Worm (Caenorhabditis elegans) whole organism, L2 larva: ENCODE results near the gene W08F4.13.

Experiments used
- lsy-2 ChIP-seq, 2 experiments: fragments of 150-350 bp in 1 of 2; sonication (generic microtip) in 1 of 2; optimal IDR thresholded peaks; 2 replicates each; lab custom pipeline; 2014 to 2017; ENCODE audit warnings: missing biosample characterization in 2 of 2, missing genetic modification characterization in 2 of 2
- mab-5 ChIP-seq: fragments of 150-350 bp; optimal IDR thresholded peaks from 2 replicates; lab custom pipeline; 2014; ENCODE audit warnings: missing biosample characterization, missing genetic modification characterization
- nhr-11 ChIP-seq: fragments of 150-350 bp; optimal IDR thresholded peaks from 2 replicates; lab custom pipeline; 2014; ENCODE audit warnings: missing biosample characterization, missing genetic modification characterization
- nhr-12 ChIP-seq: fragments of 150-350 bp; optimal IDR thresholded peaks from 2 replicates; lab custom pipeline; 2014; ENCODE audit warnings: missing biosample characterization, missing genetic modification characterization
- unc-39 ChIP-seq: fragments of 150-350 bp; optimal IDR thresholded peaks from 2 replicates; lab custom pipeline; 2014; ENCODE audit warnings: missing biosample characterization, missing genetic modification characterization
- ztf-11 ChIP-seq: sonication (generic microtip); optimal IDR thresholded peaks from 2 replicates; lab custom pipeline; 2017; ENCODE audit warnings: missing biosample characterization, missing genetic modification characterization

DNA sequence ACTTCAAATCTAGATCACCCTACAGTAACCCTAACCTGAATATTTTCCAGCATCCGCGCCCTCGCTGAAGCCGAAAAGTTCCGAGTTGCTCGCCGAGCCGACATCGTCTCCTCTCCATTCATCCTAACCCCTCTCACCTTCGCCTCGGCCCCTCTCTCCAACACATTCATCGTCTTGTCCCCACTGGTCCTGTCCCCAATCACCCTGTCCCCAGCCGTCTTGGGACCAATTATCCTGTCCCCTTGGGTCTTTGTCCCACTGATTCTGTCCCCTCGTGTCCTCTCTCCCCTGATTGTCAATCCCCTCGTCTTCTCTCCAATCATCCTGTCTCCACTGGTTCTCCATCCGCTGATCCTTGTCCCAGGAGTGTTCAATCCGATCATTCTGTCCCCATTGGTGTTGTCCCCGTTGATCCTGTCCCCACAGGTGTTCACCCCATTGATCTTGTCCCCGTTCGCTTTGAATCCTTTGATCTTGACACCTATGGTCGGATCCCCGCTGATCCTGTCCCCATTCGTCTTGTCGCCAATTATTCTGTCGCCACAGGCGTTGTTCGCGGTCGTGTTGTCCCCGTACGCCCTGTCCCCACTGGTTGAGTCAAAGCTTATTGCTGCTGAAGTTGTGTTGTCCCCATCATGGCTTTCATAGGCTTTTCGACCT lies 33.2 kb upstream of the W08F4.13 start, which contains the start of gene lips-7:
- TF ChIP-seq nhr-12 (tag; lab: Kevin White, UChicago) (no peak), nhr-11 (no peak), mab-5 (tag; lab: Kevin White, UChicago) (no peak), unc-39 (tag; lab: Kevin White, UChicago) (no peak), lsy-2 (tag; optimal IDR thresholded peaks at IDR 0.05; lab: Kevin White, UChicago) (no peak), ztf-11 (tag; lab: Kevin White, UChicago) (no peak)
